Worm (Caenorhabditis elegans) whole organism, mixed stage, embryonic: ENCODE results near the gene elof-1.

ENCODE experiments used
- bed-3 ChIP-seq: fragments of 200-800 bp; sonication (Bioruptor generic); optimal IDR thresholded peaks from 3 replicates; lab custom pipeline; 2018; ENCODE audit warnings: mild to moderate bottlenecking, missing genetic modification characterization, moderate library complexity, missing compliant biosample characterization
- blmp-1 ChIP-seq: fragments of 150-350 bp; optimal IDR thresholded peaks from 2 replicates; lab custom pipeline; 2014; ENCODE audit warnings: missing biosample characterization, missing genetic modification characterization
- elt-3 ChIP-seq: fragments of 150-350 bp; optimal IDR thresholded peaks from 2 replicates; lab custom pipeline; 2014; ENCODE audit warnings: missing biosample characterization, missing genetic modification characterization
- mab-5 ChIP-seq: fragments of 150-350 bp; optimal IDR thresholded peaks from 2 replicates; lab custom pipeline; 2014; ENCODE audit warnings: missing biosample characterization, missing genetic modification characterization
- nhr-237 ChIP-seq: fragments of 150-350 bp; optimal IDR thresholded peaks from 2 replicates; lab custom pipeline; 2014; ENCODE audit warnings: missing biosample characterization, missing genetic modification characterization
- unc-39 ChIP-seq: fragments of 150-350 bp; optimal IDR thresholded peaks from 2 replicates; lab custom pipeline; 2014; ENCODE audit warnings: missing biosample characterization, missing genetic modification characterization

ce11 chrII:14359007-14359406 is 9.5 kb downstream of the elof-1 start:
- TF ChIP-seq nhr-237 (no peak), mab-5 (tag; lab: Kevin White, UChicago) (no peak), bed-3 (GFP tag; lab: Kevin White, UChicago) (no peak), unc-39 (tag; lab: Kevin White, UChicago) (no peak), blmp-1 (tag; lab: Kevin White, UChicago) (no peak), elt-3 (no peak)
